Worm (Caenorhabditis elegans) whole organism, mixed stage, embryonic: ENCODE measurements around the gene abu-13.

Source experiments
- blmp-1 ChIP-seq: fragments of 150-350 bp; optimal IDR thresholded peaks from 2 replicates; lab custom pipeline; 2014; ENCODE audit warnings: missing biosample characterization, missing genetic modification characterization
- mab-5 ChIP-seq: fragments of 150-350 bp; optimal IDR thresholded peaks from 2 replicates; lab custom pipeline; 2014; ENCODE audit warnings: missing biosample characterization, missing genetic modification characterization
- nhr-2 ChIP-seq: fragments of 150-350 bp; optimal IDR thresholded peaks from 2 replicates; lab custom pipeline; 2014; ENCODE audit warnings: missing biosample characterization, missing genetic modification characterization
- snpc-4 ChIP-seq: fragments of 150-350 bp; optimal IDR thresholded peaks from 2 replicates; lab custom pipeline; 2014; ENCODE audit warnings: missing biosample characterization, missing genetic modification characterization

DNA sequence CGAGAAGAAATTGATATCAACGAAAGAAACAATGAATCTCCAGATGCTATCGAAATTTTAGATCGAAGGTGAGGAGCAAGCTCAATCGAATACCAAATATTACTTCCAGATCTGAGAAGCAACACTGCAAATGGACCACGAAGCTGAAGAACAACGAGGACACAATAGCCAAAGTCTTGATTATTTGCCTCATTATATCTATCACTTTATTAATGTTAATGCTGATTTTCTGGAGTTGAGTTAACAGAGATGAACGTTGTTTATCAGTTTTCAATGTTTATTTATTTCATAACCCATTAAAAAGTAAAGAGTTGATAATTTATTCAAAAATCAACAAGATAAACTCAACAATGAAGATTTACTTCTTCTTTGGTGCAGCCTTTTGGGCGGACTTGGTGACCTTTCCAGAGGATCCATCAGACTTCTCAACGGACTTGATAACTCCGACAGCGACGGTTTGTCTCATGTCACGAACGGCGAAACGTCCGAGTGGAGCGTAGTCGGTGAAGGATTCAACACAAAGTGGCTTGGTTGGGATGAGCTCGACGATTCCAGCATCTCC lies 24.2 kb upstream of the abu-13 start:
- TF ChIP-seq blmp-1 (tag; lab: Kevin White, UChicago) (no peak), snpc-4 (tag; lab: Kevin White, UChicago) (no peak), mab-5 (tag; lab: Kevin White, UChicago) (no peak), nhr-2 (tag; lab: Kevin White, UChicago) (no peak)
